Worm (Caenorhabditis elegans) whole organism, midembryonic: ENCODE data around the gene R13A1.3.

Experiments
- T22C8.4 ChIP-seq: fragments of 200-800 bp; sonication (Bioruptor generic); IDR thresholded peaks from 2 replicates; pipeline ENCODE4 v1.3.6; 2022; ENCODE audit warnings: missing genetic modification characterization, missing compliant biosample characterization
- cog-1 ChIP-seq: sonication (generic microtip); optimal IDR thresholded peaks from 2 replicates; lab custom pipeline; 2016; ENCODE audit warnings: missing genetic modification characterization, missing compliant biosample characterization
- flt-1 ChIP-seq: fragments of 200-800 bp; sonication (Bioruptor generic); IDR thresholded peaks from 2 replicates; pipeline ENCODE4 v1.3.6; 2022; ENCODE audit warnings: missing genetic modification characterization, missing compliant biosample characterization
- ref-1 ChIP-seq: fragments of 200-800 bp; sonication (Bioruptor generic); conservative IDR thresholded peaks from 2 replicates; pipeline ENCODE4 v1.3.6; 2022; ENCODE audit warnings: missing genetic modification reagents, missing genetic modification characterization, missing compliant biosample characterization
- tab-1 ChIP-seq: fragments of 200-800 bp; sonication (Bioruptor generic); IDR thresholded peaks from 2 replicates; pipeline ENCODE4 v1.3.6; 2022; ENCODE audit warnings: missing genetic modification characterization, missing compliant biosample characterization
- ztf-23 ChIP-seq: fragments of 200-800 bp; sonication (Bioruptor generic); IDR thresholded peaks from 2 replicates; pipeline ENCODE4 v1.3.6; 2022; ENCODE audit warnings: missing genetic modification reagents, missing genetic modification characterization, missing compliant biosample characterization
- ztf-29 ChIP-seq: fragments of 200-800 bp; sonication (Bioruptor generic); IDR thresholded peaks from 2 replicates; pipeline ENCODE4 v1.3.6; 2022; ENCODE audit warnings: missing genetic modification reagents, missing genetic modification characterization, missing compliant biosample characterization

ce11 chrIV:7216210-7216609 is 12.4 kb downstream of the R13A1.3 start:
- no peak for TF ChIP-seq flt-1
- no peak for TF ChIP-seq T22C8.4 (GFP tag; lab: Robert Waterston, UW)
- no peak for TF ChIP-seq cog-1 (tag; lab: Kevin White, UChicago)
- TF ChIP-seq tab-1 (GFP tag; lab: Robert Waterston, UW), result no peak
- TF ChIP-seq ztf-29 (GFP tag; lab: Robert Waterston, UW), result no peak
- no peak for TF ChIP-seq ref-1 (GFP tag; lab: Robert Waterston, UW)
- no peak for TF ChIP-seq ztf-23 (GFP tag; lab: Robert Waterston, UW)
